Fruit fly (Drosophila melanogaster) whole organism, wandering third instar larva: Measurements from ENCODE around the gene Apc.

Experiments
- Abd-B ChIP-seq: fragments of >200 bp; optimal IDR thresholded peaks from 2 replicates; lab custom pipeline; 2017; ENCODE audit warnings: missing biosample characterization, missing genetic modification characterization
- CG32264 ChIP-seq: fragments of 200-800 bp; sonication (Bioruptor generic); optimal IDR thresholded peaks from 2 replicates; lab custom pipeline; 2016; ENCODE audit warnings: missing biosample characterization, missing genetic modification characterization
- CG9705 ChIP-seq: fragments of 200-800 bp; sonication (Bioruptor generic); optimal IDR thresholded peaks from 2 replicates; lab custom pipeline; 2018; ENCODE audit warnings: missing biosample characterization, mild to moderate bottlenecking, missing genetic modification characterization
- CrebA ChIP-seq: fragments of 200-800 bp; sonication (Bioruptor generic); optimal IDR thresholded peaks from 2 replicates; lab custom pipeline; 2016; ENCODE audit warnings: missing biosample characterization, mild to moderate bottlenecking, missing genetic modification characterization, borderline replicate concordance
- Dfd ChIP-seq: fragments of >200 bp; optimal IDR thresholded peaks from 2 replicates; lab custom pipeline; 2017; ENCODE audit warnings: missing biosample characterization, missing genetic modification characterization
- Dif ChIP-seq: fragments of 200-275, 200-300 bp; sonication (Bioruptor generic); optimal IDR thresholded peaks from 2 replicates; lab custom pipeline; 2018; ENCODE audit warnings: missing biosample characterization, missing genetic modification characterization; ENCODE audit not compliant: partially characterized antibody
- GATAd ChIP-seq: sonication (Bioruptor generic); optimal IDR thresholded peaks from 2 replicates; lab custom pipeline; 2016; ENCODE audit warnings: missing biosample characterization, missing genetic modification characterization
- HLH106 ChIP-seq: fragments of 200-800 bp; optimal IDR thresholded peaks from 3 replicates; lab custom pipeline; 2019; ENCODE audit warnings: missing biosample characterization, mild to moderate bottlenecking, missing genetic modification characterization, moderate library complexity
- Hnf4 ChIP-seq: fragments of 200-800 bp; sonication (Bioruptor generic); optimal IDR thresholded peaks from 2 replicates; lab custom pipeline; 2016; ENCODE audit warnings: missing biosample characterization, mild to moderate bottlenecking, missing genetic modification characterization
- Hr78 ChIP-seq: fragments of >200 bp; optimal IDR thresholded peaks from 2 replicates; lab custom pipeline; 2017; ENCODE audit warnings: missing biosample characterization, missing genetic modification characterization
- Hr83 ChIP-seq: fragments of 200-300 bp; sonication (Bioruptor generic); optimal IDR thresholded peaks from 2 replicates; lab custom pipeline; 2016; ENCODE audit warnings: missing biosample characterization, mild to moderate bottlenecking, missing genetic modification characterization, moderate library complexity; ENCODE audit not compliant: poor library complexity, severe bottlenecking
- Jra ChIP-seq: sonication (Bioruptor generic); optimal IDR thresholded peaks from 2 replicates; lab custom pipeline; 2016; ENCODE audit warnings: missing biosample characterization, missing genetic modification characterization
- Mio ChIP-seq: sonication (Bioruptor generic); optimal IDR thresholded peaks from 2 replicates; lab custom pipeline; 2016; ENCODE audit warnings: missing biosample characterization, missing genetic modification characterization
- N ChIP-seq: fragments of >200 bp; optimal IDR thresholded peaks from 2 replicates; lab custom pipeline; 2018; ENCODE audit warnings: missing biosample characterization, missing external identifiers, missing genetic modification characterization
- Rel ChIP-seq, 2 experiments: fragments of 200-800 bp; sonication (Bioruptor generic) in 1 of 2; optimal IDR thresholded peaks; 2 replicates in 1 of 2; 3 replicates in 1 of 2; lab custom pipeline; 2016 to 2019; ENCODE audit warnings: mild to moderate bottlenecking in 2 of 2, missing biosample characterization in 2 of 2, missing genetic modification characterization in 2 of 2, moderate library complexity in 1 of 2
- Vsx2 ChIP-seq: fragments of 200-300, 225-300 bp; sonication (Bioruptor generic); optimal IDR thresholded peaks from 2 replicates; lab custom pipeline; 2018; ENCODE audit warnings: missing biosample characterization, missing genetic modification characterization; ENCODE audit not compliant: partially characterized antibody
- br ChIP-seq: fragments of 200-800 bp; sonication (Bioruptor generic); optimal IDR thresholded peaks from 2 replicates; lab custom pipeline; 2016; ENCODE audit warnings: missing biosample characterization, missing genetic modification characterization
- brk ChIP-seq: fragments of 200-800 bp; sonication (Bioruptor generic); optimal IDR thresholded peaks from 2 replicates; lab custom pipeline; 2016; ENCODE audit warnings: missing biosample characterization, mild to moderate bottlenecking, missing genetic modification characterization
- dl ChIP-seq, 2 experiments: fragments of 175-275, 200-275 bp in 1 of 2; fragments of 200-275 bp in 1 of 2; sonication (Bioruptor generic); optimal IDR thresholded peaks; lab custom pipeline; 2018; ENCODE audit warnings: mild to moderate bottlenecking in 2 of 2, missing biosample characterization in 2 of 2, missing genetic modification characterization in 2 of 2, moderate library complexity in 2 of 2; ENCODE audit not compliant: partially characterized antibody in 2 of 2, insufficient read depth in 1 of 2
- dmrt93B ChIP-seq: fragments of 200-800 bp; sonication (Bioruptor generic); optimal IDR thresholded peaks from 2 replicates; lab custom pipeline; 2018; ENCODE audit warnings: missing biosample characterization, mild to moderate bottlenecking, missing genetic modification characterization
- dsf ChIP-seq: sonication (Bioruptor generic); optimal IDR thresholded peaks from 2 replicates; lab custom pipeline; 2016; ENCODE audit warnings: missing biosample characterization, missing genetic modification characterization, borderline replicate concordance
- ey ChIP-seq: fragments of 200-800 bp; sonication (Bioruptor generic); optimal IDR thresholded peaks from 2 replicates; lab custom pipeline; 2016; ENCODE audit warnings: missing biosample characterization, missing genetic modification characterization
- foxo ChIP-seq, 2 experiments: fragments of 200-800 bp; sonication (Bioruptor generic); optimal IDR thresholded peaks; 2 replicates in 1 of 2; 3 replicates in 1 of 2; lab custom pipeline; 2016 to 2017; ENCODE audit warnings: missing biosample characterization in 2 of 2, missing genetic modification characterization in 2 of 2
- fru ChIP-seq: fragments of 200-800 bp; sonication (Bioruptor generic); optimal IDR thresholded peaks from 3 replicates; lab custom pipeline; 2016; ENCODE audit warnings: missing biosample characterization, mild to moderate bottlenecking, missing genetic modification characterization
- h ChIP-seq: fragments of 200-800 bp; sonication (Bioruptor generic); optimal IDR thresholded peaks from 3 replicates; lab custom pipeline; 2016; ENCODE audit warnings: missing biosample characterization, mild to moderate bottlenecking, missing genetic modification characterization
- jim ChIP-seq: fragments of 175-275, 200-325 bp; sonication (Bioruptor generic); optimal IDR thresholded peaks from 2 replicates; lab custom pipeline; 2016; ENCODE audit warnings: missing biosample characterization, mild to moderate bottlenecking, missing genetic modification characterization
- pan ChIP-seq: fragments of >200 bp; optimal IDR thresholded peaks from 2 replicates; lab custom pipeline; 2017
- psq ChIP-seq: fragments of 200-800 bp; sonication (Bioruptor generic); optimal IDR thresholded peaks from 3 replicates; lab custom pipeline; 2017; ENCODE audit warnings: missing biosample characterization, mild to moderate bottlenecking, missing genetic modification characterization, moderate library complexity
- rgr ChIP-seq: fragments of 200-800 bp; sonication (Bioruptor generic); optimal IDR thresholded peaks from 3 replicates; lab custom pipeline; 2016; ENCODE audit warnings: missing biosample characterization, mild to moderate bottlenecking, missing genetic modification characterization
- sage ChIP-seq: fragments of 200-800 bp; sonication (Bioruptor generic); optimal IDR thresholded peaks from 2 replicates; lab custom pipeline; 2016; ENCODE audit warnings: missing biosample characterization, mild to moderate bottlenecking, missing genetic modification characterization
- sv ChIP-seq: fragments of 200-800 bp; sonication (Bioruptor generic); optimal IDR thresholded peaks from 3 replicates; lab custom pipeline; 2016; ENCODE audit warnings: missing biosample characterization, missing genetic modification characterization
- tai ChIP-seq: sonication (Bioruptor generic); optimal IDR thresholded peaks from 2 replicates; lab custom pipeline; 2016; ENCODE audit warnings: missing biosample characterization, missing genetic modification characterization
- usp ChIP-seq: fragments of >200 bp; optimal IDR thresholded peaks from 2 replicates; lab custom pipeline; 2017; ENCODE audit warnings: missing biosample characterization, missing genetic modification characterization
- woc ChIP-seq: sonication (Bioruptor generic); optimal IDR thresholded peaks from 2 replicates; lab custom pipeline; 2016; ENCODE audit warnings: missing biosample characterization, mild to moderate bottlenecking, missing genetic modification characterization

Apc gene

DNA sequence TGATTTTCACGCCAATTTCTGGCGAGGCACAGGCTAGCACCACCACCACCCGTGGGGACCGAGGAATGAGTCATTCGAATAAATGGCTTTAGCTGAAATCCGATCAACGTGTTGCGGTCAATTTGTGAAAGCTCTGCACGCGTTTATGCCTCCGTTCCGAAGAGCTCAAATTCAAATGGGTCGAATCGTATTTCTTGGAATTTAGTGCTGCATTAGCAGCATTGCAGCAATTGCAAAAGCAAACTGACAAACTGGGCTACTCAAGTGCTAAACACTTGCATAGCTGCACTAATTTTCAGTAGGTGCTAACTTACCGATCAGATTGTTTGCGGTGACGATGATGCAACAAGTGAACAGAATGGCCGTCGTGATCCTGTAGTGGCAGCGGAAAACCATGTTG is 12.3 kb upstream of the Apc start:
- TF ChIP-seq GATAd (GFP tag; lab: Kevin White, UChicago) (no peak), brk (GFP tag; lab: Kevin White, UChicago) (no peak), sage (GFP tag; lab: Kevin White, UChicago) (no peak), dmrt93B (GFP tag; lab: Kevin White, UChicago) (no peak), rgr (GFP tag; lab: Kevin White, UChicago) (no peak), dsf (GFP tag; lab: Kevin White, UChicago) (no peak), psq (GFP tag; lab: Kevin White, UChicago) (no peak), woc (no peak), dl (GFP tag; optimal IDR thresholded peaks at IDR 0.05; lab: Kevin White, UChicago; ENCODE audit: insufficient read depth in 1 of 2, partially characterized antibody in 2 of 2) (no peak), Hr78 (GFP tag; lab: Kevin White, UChicago) (no peak), CG32264 (GFP tag; lab: Kevin White, UChicago) (no peak), jim (GFP tag; lab: Kevin White, UChicago) (no peak), Jra (GFP tag; lab: Kevin White, UChicago) (no peak), foxo (GFP tag; optimal IDR thresholded peaks at IDR 0.05; lab: Kevin White, UChicago) (no peak), Dfd (GFP tag; lab: Kevin White, UChicago) (no peak), br (GFP tag; lab: Kevin White, UChicago) (no peak), Hr83 (GFP tag; lab: Kevin White, UChicago) (no peak), CrebA (no peak), Rel (GFP tag; optimal IDR thresholded peaks at IDR 0.05; lab: Kevin White, UChicago) (no peak), Rel (tag; optimal IDR thresholded peaks at IDR 0.05; lab: Kevin White, UChicago) (no peak), Mio (GFP tag; lab: Kevin White, UChicago) (no peak)

dm6 chr3R:28856140-28856539 is 11.6 kb upstream of the Apc start:
- no peak for TF ChIP-seq tai (GFP tag; lab: Kevin White, UChicago)
- TF ChIP-seq br (GFP tag; lab: Kevin White, UChicago) = no peak
- no peak for TF ChIP-seq usp (GFP tag; lab: Kevin White, UChicago)
- TF ChIP-seq Hnf4 (GFP tag; lab: Kevin White, UChicago) = no peak
- no peak for TF ChIP-seq dsf (GFP tag; lab: Kevin White, UChicago)
- no peak for TF ChIP-seq sage (GFP tag; lab: Kevin White, UChicago)
- no peak for TF ChIP-seq h (GFP tag; lab: Kevin White, UChicago)
- TF ChIP-seq Vsx2 (GFP tag; lab: Kevin White, UChicago) = no peak
- no peak for TF ChIP-seq CrebA
- TF ChIP-seq woc = no peak
- TF ChIP-seq Dfd (GFP tag; lab: Kevin White, UChicago) = no peak
- no peak for TF ChIP-seq Dif (GFP tag; lab: Kevin White, UChicago)
- TF ChIP-seq brk (GFP tag; lab: Kevin White, UChicago) = no peak
- no peak for TF ChIP-seq foxo (GFP tag; optimal IDR thresholded peaks at IDR 0.05; lab: Kevin White, UChicago)
- TF ChIP-seq pan (lab: Kevin White, UChicago) = no peak
- no peak for TF ChIP-seq Abd-B

dm6 chr3R:28851966-28852377 is 7.4 kb upstream of the Apc start:
- TF ChIP-seq br (GFP tag; lab: Kevin White, UChicago) (no peak), dsf (GFP tag; lab: Kevin White, UChicago) (no peak), Dfd (GFP tag; lab: Kevin White, UChicago) (no peak), GATAd (GFP tag; lab: Kevin White, UChicago) (no peak), Mio (GFP tag; lab: Kevin White, UChicago) (no peak), Hnf4 (GFP tag; lab: Kevin White, UChicago) (no peak), sv (GFP tag; lab: Kevin White, UChicago) (no peak), tai (GFP tag; lab: Kevin White, UChicago) (no peak), woc (no peak), psq (GFP tag; lab: Kevin White, UChicago) (peak; percentile 11), fru (GFP tag; lab: Kevin White, UChicago) (peak; percentile 6), ey (GFP tag; lab: Kevin White, UChicago) (peak; percentile 11), jim (GFP tag; lab: Kevin White, UChicago) (no peak), Dif (GFP tag; lab: Kevin White, UChicago) (no peak), N (GFP tag; lab: Kevin White, UChicago) (no peak), CG9705 (GFP tag; lab: Kevin White, UChicago) (no peak), Vsx2 (GFP tag; lab: Kevin White, UChicago) (no peak), HLH106 (no peak), h (GFP tag; lab: Kevin White, UChicago) (no peak), pan (lab: Kevin White, UChicago) (no peak), foxo (GFP tag; optimal IDR thresholded peaks at IDR 0.05; lab: Kevin White, UChicago) (peak in 1 of 2 experiments; percentile 31), sage (GFP tag; lab: Kevin White, UChicago) (no peak), usp (GFP tag; lab: Kevin White, UChicago) (no peak), Abd-B (no peak), Hr83 (GFP tag; lab: Kevin White, UChicago) (no peak), Jra (GFP tag; lab: Kevin White, UChicago) (no peak), rgr (GFP tag; lab: Kevin White, UChicago) (no peak)
- TF ChIP-seq, all 38 proteins: peak for 4
